Worm (Caenorhabditis elegans): Measurements from ENCODE around the gene F47B7.4.

- TF ChIP-seq ceh-48 (tag; optimal IDR thresholded peaks at IDR 0.05), result no peak
- no peak for TF ChIP-seq unc-86 (tag; optimal IDR thresholded peaks at IDR 0.05)
- TF ChIP-seq nfya-1 (tag; optimal IDR thresholded peaks at IDR 0.05), result no peak
- TF ChIP-seq ttx-3 (tag; optimal IDR thresholded peaks at IDR 0.05), result no peak
- no peak for TF ChIP-seq pros-1 (tag; optimal IDR thresholded peaks at IDR 0.05)
- TF ChIP-seq ref-2 (tag; optimal IDR thresholded peaks at IDR 0.05), result no peak
- no peak for TF ChIP-seq pha-4 (tag; optimal IDR thresholded peaks at IDR 0.05)
- TF ChIP-seq K09A11.1 (tag; optimal IDR thresholded peaks at IDR 0.05; ENCODE audit: insufficient read depth), result no peak
- no peak for TF ChIP-seq sdc-2 (tag; optimal IDR thresholded peaks at IDR 0.05)
- TF ChIP-seq madf-2 (tag; optimal IDR thresholded peaks at IDR 0.05), result no peak
- no peak for TF ChIP-seq Y22D7AL.16 (tag; optimal IDR thresholded peaks at IDR 0.05)
- TF ChIP-seq unc-55 (GFP tag; optimal IDR thresholded peaks at IDR 0.05), result no peak
- TF ChIP-seq hlh-15 (tag; optimal IDR thresholded peaks at IDR 0.05), result no peak
Observed at ce11 chrX:3783659-3784058, 17.2 kb upstream of the F47B7.4 start.
